Worm (Caenorhabditis elegans) whole organism, L3 larva: Measurements from ENCODE around the gene C48D1.1.

ENCODE experiments used
- ama-1 ChIP-seq: fragments of 150-350 bp; optimal IDR thresholded peaks from 2 replicates; lab custom pipeline; 2018
- ceh-16 ChIP-seq: sonication (generic microtip); optimal IDR thresholded peaks from 2 replicates; lab custom pipeline; 2017; ENCODE audit warnings: missing biosample characterization, missing genetic modification characterization
- ceh-28 ChIP-seq: fragments of 150-350 bp; optimal IDR thresholded peaks from 2 replicates; lab custom pipeline; 2014; ENCODE audit warnings: missing biosample characterization, missing genetic modification reagents, missing genetic modification characterization
- ceh-82 ChIP-seq: fragments of 150-350 bp; optimal IDR thresholded peaks from 2 replicates; lab custom pipeline; 2014; ENCODE audit warnings: missing biosample characterization, missing genetic modification characterization
- daf-12 ChIP-seq: fragments of 150-350 bp; optimal IDR thresholded peaks from 2 replicates; lab custom pipeline; 2014; ENCODE audit warnings: missing biosample characterization, missing genetic modification reagents, missing genetic modification characterization
- egl-27 ChIP-seq: sonication (generic microtip); optimal IDR thresholded peaks from 4 replicates; lab custom pipeline; 2017; ENCODE audit warnings: missing biosample characterization, missing genetic modification reagents, missing genetic modification characterization
- egl-5 ChIP-seq: fragments of 150-350 bp; optimal IDR thresholded peaks from 2 replicates; lab custom pipeline; 2017; ENCODE audit warnings: missing biosample characterization, missing genetic modification reagents, missing genetic modification characterization, inconsistent platforms
- elt-2 ChIP-seq: sonication (generic microtip); optimal IDR thresholded peaks from 2 replicates; lab custom pipeline; 2016; ENCODE audit warnings: missing genetic modification reagents, mild to moderate bottlenecking, missing genetic modification characterization, missing compliant biosample characterization
- eor-1 ChIP-seq, 2 experiments: fragments of 150-350 bp; optimal IDR thresholded peaks; 2 replicates each; lab custom pipeline; 2014 to 2018; ENCODE audit warnings: missing biosample characterization in 2 of 2, missing genetic modification characterization in 2 of 2
- fkh-10 ChIP-seq: sonication (generic microtip); optimal IDR thresholded peaks from 2 replicates; lab custom pipeline; 2017; ENCODE audit warnings: missing biosample characterization, missing genetic modification reagents, missing genetic modification characterization
- hmg-11 ChIP-seq: sonication (generic microtip); optimal IDR thresholded peaks from 2 replicates; lab custom pipeline; 2016; ENCODE audit warnings: missing genetic modification characterization, missing compliant biosample characterization
- jun-1 ChIP-seq: fragments of 150-350 bp; optimal IDR thresholded peaks from 2 replicates; lab custom pipeline; 2014; ENCODE audit warnings: missing biosample characterization, missing genetic modification reagents, missing genetic modification characterization
- lin-15B ChIP-seq: fragments of 150-350 bp; optimal IDR thresholded peaks from 2 replicates; lab custom pipeline; 2014; ENCODE audit warnings: missing biosample characterization, missing genetic modification characterization
- lin-39 ChIP-seq: fragments of 150-350 bp; optimal IDR thresholded peaks from 2 replicates; lab custom pipeline; 2018; ENCODE audit warnings: missing biosample characterization, missing genetic modification reagents, missing genetic modification characterization
- mml-1 ChIP-seq: fragments of 150-350 bp; sonication (generic microtip); optimal IDR thresholded peaks from 3 replicates; lab custom pipeline; 2014; ENCODE audit warnings: missing biosample characterization, missing genetic modification characterization
- nfya-1 ChIP-seq: sonication (generic microtip); optimal IDR thresholded peaks from 2 replicates; lab custom pipeline; 2017; ENCODE audit warnings: missing genetic modification characterization, mild to moderate bottlenecking, missing compliant biosample characterization, antibody characterized with exemption, moderate library complexity; ENCODE audit not compliant: insufficient read depth
- nhr-11 ChIP-seq: fragments of 150-350 bp; optimal IDR thresholded peaks from 2 replicates; lab custom pipeline; 2014; ENCODE audit warnings: missing biosample characterization, missing genetic modification characterization
- nhr-12 ChIP-seq: fragments of 150-350 bp; optimal IDR thresholded peaks from 2 replicates; lab custom pipeline; 2014; ENCODE audit warnings: missing biosample characterization, missing genetic modification characterization
- nhr-23 ChIP-seq: fragments of 150-350 bp; optimal IDR thresholded peaks from 2 replicates; lab custom pipeline; 2014; ENCODE audit warnings: missing biosample characterization, missing genetic modification reagents, missing genetic modification characterization
- nhr-25 ChIP-seq: sonication (generic microtip); optimal IDR thresholded peaks from 2 replicates; lab custom pipeline; 2017; ENCODE audit warnings: missing biosample characterization, missing genetic modification characterization
- nhr-43 ChIP-seq: sonication (generic microtip); optimal IDR thresholded peaks from 2 replicates; lab custom pipeline; 2016; ENCODE audit warnings: mild to moderate bottlenecking, missing genetic modification characterization, missing compliant biosample characterization; ENCODE audit not compliant: poor library complexity, severe bottlenecking
- nhr-67 ChIP-seq: fragments of 150-350 bp; optimal IDR thresholded peaks from 2 replicates; lab custom pipeline; 2014; ENCODE audit warnings: missing biosample characterization, missing genetic modification characterization
- nhr-77 ChIP-seq: fragments of 150-350 bp; optimal IDR thresholded peaks from 2 replicates; lab custom pipeline; 2014; ENCODE audit warnings: missing biosample characterization, missing genetic modification characterization
- pha-4 ChIP-seq: fragments of 150-350 bp; optimal IDR thresholded peaks from 2 replicates; lab custom pipeline; 2014; ENCODE audit warnings: missing biosample characterization, missing genetic modification reagents, missing genetic modification characterization
- skn-1 ChIP-seq: fragments of 150-350 bp; optimal IDR thresholded peaks from 2 replicates; lab custom pipeline; 2014; ENCODE audit warnings: missing biosample characterization, missing genetic modification characterization
- snpc-4 ChIP-seq: fragments of 150-350 bp; optimal IDR thresholded peaks from 2 replicates; lab custom pipeline; 2014; ENCODE audit warnings: missing biosample characterization, missing genetic modification characterization
- tbx-2 ChIP-seq: sonication (generic microtip); optimal IDR thresholded peaks from 2 replicates; lab custom pipeline; 2016; ENCODE audit warnings: mild to moderate bottlenecking, missing genetic modification characterization, missing compliant biosample characterization
- unc-39 ChIP-seq: sonication (generic microtip); optimal IDR thresholded peaks from 4 replicates; lab custom pipeline; 2017; ENCODE audit warnings: missing biosample characterization, missing genetic modification characterization
- zag-1 ChIP-seq: fragments of 150-350 bp; optimal IDR thresholded peaks from 2 replicates; lab custom pipeline; 2014; ENCODE audit warnings: missing biosample characterization, missing genetic modification characterization
- ztf-11 ChIP-seq: fragments of 150-350 bp; optimal IDR thresholded peaks from 2 replicates; lab custom pipeline; 2014; ENCODE audit warnings: missing biosample characterization, missing genetic modification characterization

Gene C48D1.1

ce11 chrIV:13240078-13240841 lies 43.1 kb upstream of the C48D1.1 start, which contains the start of gene rpl-12 (continued):
- TF ChIP-seq egl-27 (tag; lab: Kevin White, UChicago) (peak; percentile 88), nhr-43 (tag; lab: Kevin White, UChicago) (peak; percentile 98)

ce11 chrIV:13238943-13239861 lies 42.0 kb upstream of the C48D1.1 start, which contains the start of gene tag-115:
Gene tag-115, minus strand, starts transcription at chrIV:13239414.
- TF ChIP-seq elt-2 (tag; lab: Kevin White, UChicago) = peak; percentile 10
- no peak for TF ChIP-seq ztf-11 (tag; lab: Kevin White, UChicago)
- peak; percentile 37 for TF ChIP-seq ceh-28 (tag; lab: Kevin White, UChicago)
- peak; percentile 9 for TF ChIP-seq pha-4
- peak; percentile 48 for TF ChIP-seq ama-1 (lab: Kevin White, UChicago)

- no peak for TF ChIP-seq ceh-16 (tag; lab: Kevin White, UChicago)
- no peak for TF ChIP-seq mml-1 (tag; lab: Kevin White, UChicago)
- TF ChIP-seq snpc-4 (tag; lab: Kevin White, UChicago) = no peak
- TF ChIP-seq tbx-2 = no peak
- TF ChIP-seq nhr-11 (tag; lab: Kevin White, UChicago) = no peak
- no peak for TF ChIP-seq daf-12 (tag; lab: Kevin White, UChicago)
- TF ChIP-seq elt-2 (tag; lab: Kevin White, UChicago) = no peak
- no peak for TF ChIP-seq nhr-67 (tag; lab: Kevin White, UChicago)
- TF ChIP-seq lin-39 (tag; lab: Kevin White, UChicago) = no peak
- no peak for TF ChIP-seq jun-1 (tag; lab: Kevin White, UChicago)
Measured at ce11 chrIV:13236485-13236884, 39.3 kb upstream of the C48D1.1 start, which contains the start of gene pwp-1. Gene pwp-1, minus strand, starts transcription at chrIV:13236585.

ce11 chrIV:13231393-13231792 lies 34.2 kb upstream of the C48D1.1 start:
- TF ChIP-seq nhr-23 (tag; lab: Kevin White, UChicago) (no peak), skn-1 (tag; lab: Kevin White, UChicago) (no peak), ceh-82 (tag; lab: Kevin White, UChicago) (no peak), lin-15B (peak; percentile 60), nfya-1 (tag; lab: Kevin White, UChicago) (peak; percentile 80), lin-39 (tag; lab: Kevin White, UChicago) (peak; percentile 41), ama-1 (lab: Kevin White, UChicago) (no peak), pha-4 (peak; percentile 71)

ce11 chrIV:13221657-13222056 lies 24.5 kb upstream of the C48D1.1 start, which contains the start of gene C48D1.5:
Gene C48D1.5, plus strand, starts transcription at chrIV:13221957.
- TF ChIP-seq zag-1 (tag; lab: Kevin White, UChicago) (no peak), snpc-4 (tag; lab: Kevin White, UChicago) (no peak), elt-2 (tag; lab: Kevin White, UChicago) (peak; percentile 16)

- TF ChIP-seq zag-1 (tag; lab: Kevin White, UChicago) (no peak), fkh-10 (GFP tag; lab: Kevin White, UChicago) (peak; percentile 24)
Measured at ce11 chrIV:13220594-13220993, 23.4 kb upstream of the C48D1.1 start.

ce11 chrIV:13214466-13214865 lies 17.3 kb upstream of the C48D1.1 start, which contains the start of gene cho-1:
Gene cho-1, minus strand, starts transcription at chrIV:13214566.
- TF ChIP-seq tbx-2 (no peak), nhr-12 (no peak), egl-5 (no peak), nhr-25 (tag; lab: Kevin White, UChicago) (no peak), unc-39 (tag; lab: Kevin White, UChicago) (no peak), nhr-77 (tag; lab: Kevin White, UChicago) (no peak), pha-4 (no peak), elt-2 (tag; lab: Kevin White, UChicago) (no peak), eor-1 (tag; optimal IDR thresholded peaks at IDR 0.05; lab: Kevin White, UChicago) (no peak), nhr-67 (tag; lab: Kevin White, UChicago) (no peak), hmg-11 (no peak)
- TF ChIP-seq, all 47 proteins: peak for 0
